Worm (Caenorhabditis elegans): ENCODE results near the gene R07G3.8.

DNA sequence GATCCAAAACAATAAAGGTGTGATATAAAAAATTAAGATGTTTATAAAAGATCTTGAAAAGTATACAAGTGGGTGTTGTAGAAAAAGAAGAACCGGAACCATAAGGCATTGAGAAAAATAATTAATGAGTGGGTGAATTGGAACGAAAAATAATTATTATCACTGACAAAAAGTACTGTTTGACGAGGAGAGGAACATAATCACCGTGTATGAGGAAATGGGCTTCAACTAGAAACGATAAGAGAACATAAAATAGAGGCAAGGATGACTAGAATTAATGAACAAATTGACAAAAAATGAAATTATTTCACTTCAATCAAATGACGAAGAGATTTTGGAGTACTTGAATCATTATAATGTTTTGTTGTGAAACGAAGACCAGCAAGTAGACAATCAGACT is 2.1 kb downstream of the R07G3.8 start:
- TF ChIP-seq madf-10 (tag; optimal IDR thresholded peaks at IDR 0.05) = no peak
- no peak for TF ChIP-seq lin-54 (GFP tag; optimal IDR thresholded peaks at IDR 0.05)
- no peak for TF ChIP-seq attf-3 (GFP tag; conservative IDR thresholded peaks at IDR 0.05)
- TF ChIP-seq ama-1 (optimal IDR thresholded peaks at IDR 0.05) = no peak
- no peak for TF ChIP-seq ama-1 (GFP tag; optimal IDR thresholded peaks at IDR 0.05)
- TF ChIP-seq ets-4 (GFP tag; optimal IDR thresholded peaks at IDR 0.05) = no peak
- no peak for TF ChIP-seq unc-62 (GFP tag; optimal IDR thresholded peaks at IDR 0.05)
- TF ChIP-seq sdz-38 (tag; optimal IDR thresholded peaks at IDR 0.05) = no peak
- no peak for TF ChIP-seq Y79H2A.3 (GFP tag; conservative IDR thresholded peaks at IDR 0.05)
- no peak for TF ChIP-seq nfya-1 (tag; optimal IDR thresholded peaks at IDR 0.05; ENCODE audit: borderline replicate concordance, insufficient read depth)
- TF ChIP-seq tbx-9 (tag; optimal IDR thresholded peaks at IDR 0.05; ENCODE audit: borderline replicate concordance) = no peak

Measured in whole organism, young adult.